Fruit fly (Drosophila melanogaster): Measurements from ENCODE around the gene Dbct.
A peak's percentile ranks its signal among the peaks of the same experiment; 100 is the strongest.

Gene Dbct

DNA sequence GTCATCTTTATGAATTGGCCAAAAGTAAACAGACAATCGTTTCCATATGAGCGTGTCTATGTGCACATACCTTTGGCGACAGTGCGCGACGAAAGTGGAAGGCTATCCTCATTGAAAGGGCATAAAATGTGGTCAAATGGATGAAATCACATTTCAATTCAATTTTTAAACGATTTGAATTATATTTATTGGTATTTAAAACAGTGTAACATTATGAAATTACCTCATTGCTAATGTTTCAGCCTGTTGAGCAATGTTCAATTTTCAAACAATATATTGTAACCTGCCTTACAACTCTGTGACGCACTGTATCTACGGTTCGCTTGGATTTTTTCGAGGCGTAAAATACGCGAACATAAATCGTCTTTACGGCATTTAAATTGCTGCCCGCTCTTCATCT, 34.2 kb downstream of the Dbct start (continued):
- TF ChIP-seq ssp (GFP tag; IDR thresholded peaks at IDR 0.05) (no peak), CG8359 (GFP tag; optimal IDR thresholded peaks at IDR 0.05; ENCODE audit: borderline replicate concordance) (no peak), org-1 (GFP tag; optimal IDR thresholded peaks at IDR 0.05) (peak; percentile 30), ash1 (GFP tag; optimal IDR thresholded peaks at IDR 0.05) (no peak), disco-r (GFP tag; optimal IDR thresholded peaks at IDR 0.05) (no peak), Med (GFP tag) (peak; percentile 92), aop (GFP tag; IDR thresholded peaks at IDR 0.05) (no peak), CG8478 (optimal IDR thresholded peaks at IDR 0.05) (no peak), lbe (GFP tag; optimal IDR thresholded peaks at IDR 0.05) (no peak), CG30403 (GFP tag; optimal IDR thresholded peaks at IDR 0.05) (peak; percentile 58), CG6175 (GFP tag; IDR thresholded peaks at IDR 0.05) (no peak), sug (tag; optimal IDR thresholded peaks at IDR 0.05) (peak; percentile 35), CG18476 (GFP tag; optimal IDR thresholded peaks at IDR 0.05) (no peak), NFAT (GFP tag; IDR thresholded peaks at IDR 0.05) (peak; percentile 10; the same call in 1 of the 2 replicates), Jarid2 (GFP tag; optimal IDR thresholded peaks at IDR 0.05) (no peak), CG7928 (GFP tag; optimal IDR thresholded peaks at IDR 0.05) (no peak), sima (GFP tag; optimal IDR thresholded peaks at IDR 0.05) (no peak), toy (GFP tag; IDR thresholded peaks at IDR 0.05) (no peak), br (optimal IDR thresholded peaks at IDR 0.05) (no peak), Dll (GFP tag; IDR thresholded peaks at IDR 0.05; ENCODE audit: partially characterized antibody) (no peak), B-H2 (GFP tag; optimal IDR thresholded peaks at IDR 0.05) (no peak), GATAe (GFP tag; conservative IDR thresholded peaks at IDR 0.05) (no peak), insv (GFP tag; optimal IDR thresholded peaks at IDR 0.05) (no peak), ATbp (GFP tag; optimal IDR thresholded peaks at IDR 0.05) (no peak), CG2202 (tag; optimal IDR thresholded peaks at IDR 0.05) (no peak), Hand (GFP tag; optimal IDR thresholded peaks at IDR 0.05) (peak; percentile 22), Hmr (GFP tag; optimal IDR thresholded peaks at IDR 0.05) (peak; percentile 30), CG8290 (GFP tag; optimal IDR thresholded peaks at IDR 0.05) (no peak), CG8290 (tag; optimal IDR thresholded peaks at IDR 0.05) (peak in 1 of 2 experiments; percentile 75), Meics (GFP tag; optimal IDR thresholded peaks at IDR 0.05) (peak; percentile 61), CG6791 (GFP tag; IDR thresholded peaks at IDR 0.05; ENCODE audit: partially characterized antibody) (no peak), CG17385 (GFP tag; optimal IDR thresholded peaks at IDR 0.05) (peak; percentile 0), gro (GFP tag; optimal IDR thresholded peaks at IDR 0.05) (peak; percentile 4), dimm (GFP tag; IDR thresholded peaks at IDR 0.05) (no peak), CG12769 (tag; optimal IDR thresholded peaks at IDR 0.05) (peak; percentile 72), btn (GFP tag; optimal IDR thresholded peaks at IDR 0.05) (no peak), CG14050 (GFP tag; IDR thresholded peaks at IDR 0.05) (no peak), z (GFP tag; IDR thresholded peaks at IDR 0.05) (no peak), Dp (GFP tag; optimal IDR thresholded peaks at IDR 0.05) (no peak), wek (GFP tag; optimal IDR thresholded peaks at IDR 0.05) (no peak), chn (GFP tag; optimal IDR thresholded peaks at IDR 0.05) (no peak), lmd (GFP tag; IDR thresholded peaks at IDR 0.05) (peak; percentile 61), CG6689 (GFP tag; IDR thresholded peaks at IDR 0.05) (0 out of 2 replicates have a peak, but pooled peaks have one; percentile 46), wor (GFP tag; IDR thresholded peaks at IDR 0.05) (no peak), Fer1 (GFP tag; optimal IDR thresholded peaks at IDR 0.05) (peak; percentile 35), CG17612 (GFP tag; IDR thresholded peaks at IDR 0.05) (no peak), NfI (GFP tag; optimal IDR thresholded peaks at IDR 0.05) (peak; percentile 14), tll (GFP tag; optimal IDR thresholded peaks at IDR 0.05) (no peak), CG12744 (GFP tag; optimal IDR thresholded peaks at IDR 0.05) (no peak), cas (GFP tag; IDR thresholded peaks at IDR 0.05) (0 out of 2 replicates have a peak, but pooled peaks have one; percentile 5), CG2889 (GFP tag; IDR thresholded peaks at IDR 0.05) (peak; percentile 34; the same call in 1 of the 3 replicates), HLH54F (GFP tag; optimal IDR thresholded peaks at IDR 0.05) (peak; percentile 34), CG34422 (GFP tag; IDR thresholded peaks at IDR 0.05) (no peak)

All from whole organism, embryonic.